Worm (Caenorhabditis elegans): Measurements from ENCODE around the gene fbxb-63.
"Not testable (repeated sequence)": the region's sequence is repeated elsewhere in the genome, so short reads cannot be mapped to it uniquely, and the experiment has no call there.

Gene fbxb-63

DNA sequence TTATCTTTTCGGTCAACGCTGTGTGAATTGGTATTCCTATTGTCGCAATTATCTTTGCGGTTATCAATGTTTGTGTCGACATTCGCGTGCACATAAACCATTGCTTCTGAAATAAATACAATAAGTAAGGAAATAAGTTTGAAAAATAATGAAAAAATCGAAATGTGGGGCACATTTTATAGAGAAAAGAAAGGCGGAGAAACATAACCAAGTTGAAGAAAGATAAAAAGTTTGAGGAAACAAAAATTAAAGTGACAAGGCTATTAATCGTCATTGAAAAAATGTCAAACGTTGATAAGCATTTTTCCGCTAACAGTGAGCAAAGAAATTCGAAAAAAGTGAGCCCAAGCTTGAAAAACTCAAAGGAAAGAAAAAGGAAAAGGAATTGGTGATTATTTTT lies 18.9 kb upstream of the fbxb-63 start, which contains the start of gene C43D7.4:
Gene C43D7.4, minus strand, starts transcription at position 101 of the 400 bp plus-strand sequence.
- TF ChIP-seq vab-7 (GFP tag; IDR thresholded peaks at IDR 0.05) (no peak), dpl-1 (GFP tag; optimal IDR thresholded peaks at IDR 0.05) (no peak), ces-1 (GFP tag; optimal IDR thresholded peaks at IDR 0.05) (no peak), F44E2.7 (GFP tag; IDR thresholded peaks at IDR 0.05) (no peak), unc-62 (GFP tag; optimal IDR thresholded peaks at IDR 0.05 in 1 of 2) (no peak), unc-62 (tag; optimal IDR thresholded peaks at IDR 0.05) (no peak), nhr-111 (GFP tag; optimal IDR thresholded peaks at IDR 0.05) (no peak)

DNA sequence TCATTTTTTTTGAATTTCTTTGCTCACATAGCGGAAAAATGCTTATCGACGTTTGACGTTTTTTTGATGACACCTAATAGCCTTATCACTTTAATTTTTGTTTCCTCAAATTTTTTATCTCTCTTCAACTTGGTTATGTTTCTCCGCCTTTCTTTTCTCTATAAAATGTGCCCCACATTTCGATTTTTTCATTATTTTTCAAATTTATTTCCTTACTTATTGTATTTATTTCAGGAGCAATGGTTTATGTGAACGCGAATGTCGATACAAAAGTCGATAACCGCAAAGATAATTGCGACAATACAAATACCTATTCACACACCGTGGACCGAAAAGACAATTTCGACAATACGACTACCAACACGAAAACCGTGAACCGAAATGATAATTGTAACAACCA lies 16.9 kb upstream of the fbxb-63 start, which contains the start of gene sdz-6:
Gene sdz-6, plus strand, starts transcription at position 229 of the 400 bp plus-strand sequence.
- TF ChIP-seq Y48G9A.11 (GFP tag; IDR thresholded peaks at IDR 0.05) (no peak), unc-62 (GFP tag; optimal IDR thresholded peaks at IDR 0.05 in 1 of 2) (peak in 1 of 2 experiments; percentile 95), unc-62 (tag; optimal IDR thresholded peaks at IDR 0.05) (no peak), dmd-6 (GFP tag; IDR thresholded peaks at IDR 0.05) (peak; percentile 8; the same call in 1 of the 2 replicates)

ce11 chrV:19319460-19319995 lies 16.0 kb upstream of the fbxb-63 start, which contains the start of gene C43D7.7:
TSS of gene C43D7.7 (minus strand) at chrV:19319510.
- TF ChIP-seq pqm-1 (tag; optimal IDR thresholded peaks at IDR 0.05): peak; percentile 40
- peak; percentile 42; the same call in 1 of the 2 replicates for TF ChIP-seq dmd-6 (GFP tag; IDR thresholded peaks at IDR 0.05)
- no peak for TF ChIP-seq dve-1 (tag; optimal IDR thresholded peaks at IDR 0.05; ENCODE audit: insufficient read depth)

DNA sequence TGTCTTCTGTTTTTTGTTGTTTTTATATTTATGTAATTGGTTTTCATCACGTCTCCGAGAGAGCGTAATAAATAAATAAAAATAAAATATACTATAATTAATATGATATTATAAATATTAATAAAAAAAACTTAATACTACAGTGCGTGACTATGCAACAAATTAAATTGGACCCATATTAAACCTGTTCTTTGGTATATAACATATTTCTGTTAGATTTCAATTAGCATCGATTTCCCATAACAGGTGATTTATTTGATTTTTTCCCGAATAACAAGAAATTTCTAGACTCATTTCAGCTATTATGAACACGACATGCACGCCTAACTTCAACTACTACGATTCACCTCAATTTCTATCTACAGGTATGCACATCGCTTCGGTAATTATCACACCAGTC lies 13.5 kb upstream of the fbxb-63 start, which contains the start of gene srh-208:
Gene srh-208, plus strand, starts transcription at position 301 of the 400 bp plus-strand sequence.
- TF ChIP-seq lin-1 (GFP tag; IDR thresholded peaks at IDR 0.05); nhr-237 (tag; optimal IDR thresholded peaks at IDR 0.05); mdl-1 (tag; optimal IDR thresholded peaks at IDR 0.05): not testable (repeated sequence)

ce11 chrV:19312975-19313374 lies 9.4 kb upstream of the fbxb-63 start, which contains the start of gene fbxb-64:
TSS of gene fbxb-64 (plus strand) at chrV:19313275.
- TF ChIP-seq vab-7 (GFP tag; IDR thresholded peaks at IDR 0.05) (no peak), duxl-1 (tag; optimal IDR thresholded peaks at IDR 0.05; ENCODE audit: poor library complexity) (no peak), snpc-4 (tag; optimal IDR thresholded peaks at IDR 0.05) (no peak), daf-16 (GFP tag; optimal IDR thresholded peaks at IDR 0.05) (no peak), daf-16 (tag; optimal IDR thresholded peaks at IDR 0.05) (no peak), fkh-10 (GFP tag; optimal IDR thresholded peaks at IDR 0.05) (no peak)

DNA sequence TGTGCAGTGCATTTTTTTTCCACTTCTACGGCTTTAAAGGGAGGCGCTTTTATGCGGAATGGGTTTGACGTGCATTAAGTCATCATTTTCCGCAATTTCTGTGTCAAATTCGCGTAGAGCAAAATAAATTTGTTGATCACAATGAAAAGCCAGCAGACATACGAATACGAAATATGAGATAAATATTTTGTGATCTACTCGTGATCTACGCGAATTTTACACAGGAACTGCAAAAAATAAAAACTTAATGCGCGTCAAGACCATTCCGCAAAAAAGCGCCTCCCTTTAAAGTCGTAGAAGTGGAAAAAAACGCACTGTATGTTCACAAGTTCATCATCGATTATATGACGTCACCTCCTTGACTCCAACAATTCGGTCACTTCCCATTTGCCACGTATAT lies 7.9 kb upstream of the fbxb-63 start, which contains the start of gene C43D7.8:
Gene C43D7.8, minus strand, starts transcription at position 101 of the 400 bp plus-strand sequence.
- TF ChIP-seq madf-5 (GFP tag; IDR thresholded peaks at IDR 0.05) (no peak), spr-1 (tag; optimal IDR thresholded peaks at IDR 0.05) (no peak), D1046.2 (GFP tag; IDR thresholded peaks at IDR 0.05) (no peak), ztf-11 (tag; optimal IDR thresholded peaks at IDR 0.05) (no peak), nhr-237 (tag; optimal IDR thresholded peaks at IDR 0.05) (no peak)

DNA sequence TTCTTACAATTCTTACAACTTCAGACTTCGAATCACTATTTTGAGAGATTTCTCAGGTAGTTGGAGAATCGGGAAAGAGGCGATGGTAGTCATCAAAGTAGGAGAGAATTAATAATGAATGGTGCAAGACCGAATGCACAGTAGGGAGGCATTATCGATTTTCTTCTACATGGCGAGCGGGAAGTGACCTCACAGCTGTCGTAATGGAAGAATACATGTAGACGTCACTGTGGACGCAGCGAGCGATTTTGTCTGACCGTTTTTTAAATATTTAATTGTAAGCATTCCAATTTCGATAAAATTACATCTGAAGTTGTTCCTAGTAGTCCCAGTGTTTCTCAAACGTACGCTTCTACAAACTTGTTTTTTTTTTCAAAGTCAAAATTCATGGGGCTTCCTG lies 6.1 kb upstream of the fbxb-63 start, which contains the start of gene F55C9.11:
Gene F55C9.11, minus strand, starts transcription at position 101 of the 400 bp plus-strand sequence.
- TF ChIP-seq Y105C5A.15 (GFP tag; IDR thresholded peaks at IDR 0.05) (no peak), unc-62 (GFP tag; optimal IDR thresholded peaks at IDR 0.05 in 1 of 2) (peak in 1 of 2 experiments; percentile 62), unc-62 (tag; optimal IDR thresholded peaks at IDR 0.05) (no peak)

DNA sequence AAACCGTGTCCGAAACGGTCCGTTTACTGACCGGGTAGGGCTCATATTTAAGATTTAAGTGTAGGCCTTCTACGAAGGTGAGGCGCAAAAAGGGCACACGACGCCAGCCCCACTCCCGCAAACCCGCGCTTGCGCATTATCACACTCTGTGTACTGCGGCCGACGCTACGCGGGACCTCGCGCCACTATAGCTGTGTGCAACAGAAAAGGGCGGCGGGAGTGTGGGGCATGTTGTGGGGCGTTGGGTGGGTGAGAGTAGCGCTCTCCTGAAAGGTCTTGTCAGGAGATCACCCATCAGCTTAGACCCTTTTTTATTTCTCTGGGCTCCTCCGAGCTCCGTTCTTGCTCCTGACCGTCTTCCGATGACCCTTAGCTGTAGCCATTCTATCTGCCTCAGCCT lies 4.6 kb upstream of the fbxb-63 start:
- TF ChIP-seq aha-1 (tag): peak; percentile 45
- no peak for TF ChIP-seq nhr-77 (tag; optimal IDR thresholded peaks at IDR 0.05)
- TF ChIP-seq set-16 (GFP tag; IDR thresholded peaks at IDR 0.05): peak; percentile 69

Measured in whole organism, L4 larva.